Worm (Caenorhabditis elegans) whole organism, L2 larva: ENCODE measurements around the gene F45E10.2.

Experiments
- C34F6.9 ChIP-seq: fragments of 150-350 bp; optimal IDR thresholded peaks from 2 replicates; lab custom pipeline; 2014; ENCODE audit warnings: missing biosample characterization, missing genetic modification characterization
- F13H6.1 ChIP-seq: sonication (generic microtip); optimal IDR thresholded peaks from 2 replicates; lab custom pipeline; 2016; ENCODE audit warnings: missing genetic modification characterization, missing compliant biosample characterization
- Y55F3AM.14 ChIP-seq: fragments of 200-800 bp; sonication (Bioruptor generic); optimal IDR thresholded peaks from 2 replicates; lab custom pipeline; 2018; ENCODE audit warnings: mild to moderate bottlenecking, missing genetic modification characterization, missing compliant biosample characterization
- ZK546.5 ChIP-seq: sonication (generic microtip); optimal IDR thresholded peaks from 2 replicates; lab custom pipeline; 2017; ENCODE audit warnings: missing biosample characterization, missing genetic modification characterization
- alr-1 ChIP-seq: fragments of 150-350 bp; optimal IDR thresholded peaks from 2 replicates; lab custom pipeline; 2014; ENCODE audit warnings: missing biosample characterization, missing genetic modification characterization
- ama-1 ChIP-seq: fragments of 150-350 bp; optimal IDR thresholded peaks from 2 replicates; lab custom pipeline; 2018; ENCODE audit warnings: inconsistent platforms
- blmp-1 ChIP-seq: sonication (generic microtip); optimal IDR thresholded peaks from 2 replicates; lab custom pipeline; 2017; ENCODE audit warnings: missing genetic modification characterization, mild to moderate bottlenecking, missing compliant biosample characterization, antibody characterized with exemption, moderate library complexity; ENCODE audit not compliant: insufficient read depth
- crh-2 ChIP-seq: sonication (generic microtip); optimal IDR thresholded peaks from 2 replicates; lab custom pipeline; 2017; ENCODE audit warnings: missing biosample characterization, missing genetic modification characterization
- dmd-4 ChIP-seq: sonication (generic microtip); optimal IDR thresholded peaks from 2 replicates; lab custom pipeline; 2017; ENCODE audit warnings: missing biosample characterization, missing genetic modification characterization
- fos-1 ChIP-seq: fragments of 150-350 bp; optimal IDR thresholded peaks from 2 replicates; lab custom pipeline; 2014; ENCODE audit warnings: missing biosample characterization, missing genetic modification characterization
- gmeb-1 ChIP-seq: fragments of 150-350 bp; optimal IDR thresholded peaks from 2 replicates; lab custom pipeline; 2014; ENCODE audit warnings: missing biosample characterization, missing genetic modification characterization
- lin-13 ChIP-seq: fragments of 150-350 bp; optimal IDR thresholded peaks from 2 replicates; lab custom pipeline; 2014; ENCODE audit warnings: missing biosample characterization, missing genetic modification reagents, missing genetic modification characterization
- lin-39 ChIP-seq: fragments of 150-350 bp; optimal IDR thresholded peaks from 2 replicates; lab custom pipeline; 2014; ENCODE audit warnings: missing biosample characterization, missing genetic modification reagents, missing genetic modification characterization
- lsy-2 ChIP-seq, 2 experiments: fragments of 150-350 bp in 1 of 2; sonication (generic microtip) in 1 of 2; optimal IDR thresholded peaks; 2 replicates each; lab custom pipeline; 2014 to 2017; ENCODE audit warnings: missing biosample characterization in 2 of 2, missing genetic modification characterization in 2 of 2
- mbf-1 ChIP-seq: sonication (generic microtip); optimal IDR thresholded peaks from 2 replicates; lab custom pipeline; 2017; ENCODE audit warnings: missing biosample characterization, missing genetic modification characterization
- nhr-10 ChIP-seq: sonication (generic microtip); optimal IDR thresholded peaks from 2 replicates; lab custom pipeline; 2017; ENCODE audit warnings: missing biosample characterization, missing genetic modification characterization
- nhr-11 ChIP-seq: fragments of 150-350 bp; optimal IDR thresholded peaks from 2 replicates; lab custom pipeline; 2014; ENCODE audit warnings: missing biosample characterization, missing genetic modification characterization
- nhr-12 ChIP-seq: fragments of 150-350 bp; optimal IDR thresholded peaks from 2 replicates; lab custom pipeline; 2014; ENCODE audit warnings: missing biosample characterization, missing genetic modification characterization
- nhr-129 ChIP-seq: fragments of 150-350 bp; optimal IDR thresholded peaks from 2 replicates; lab custom pipeline; 2014; ENCODE audit warnings: missing biosample characterization, missing genetic modification characterization
- nhr-21 ChIP-seq: fragments of 150-350 bp; optimal IDR thresholded peaks from 2 replicates; lab custom pipeline; 2014; ENCODE audit warnings: missing biosample characterization, missing genetic modification characterization
- nhr-25 ChIP-seq: fragments of 150-350 bp; sonication (generic microtip); optimal IDR thresholded peaks from 3 replicates; lab custom pipeline; 2014; ENCODE audit warnings: missing biosample characterization, missing genetic modification characterization
- nhr-6 ChIP-seq: fragments of 150-350 bp; optimal IDR thresholded peaks from 2 replicates; lab custom pipeline; 2014; ENCODE audit warnings: missing biosample characterization, missing genetic modification characterization
- nhr-77 ChIP-seq: fragments of 150-350 bp; optimal IDR thresholded peaks from 2 replicates; lab custom pipeline; 2014; ENCODE audit warnings: missing biosample characterization, missing genetic modification characterization
- peb-1 ChIP-seq: fragments of 150-350 bp; optimal IDR thresholded peaks from 2 replicates; lab custom pipeline; 2014; ENCODE audit warnings: missing biosample characterization, missing genetic modification characterization
- sem-4 ChIP-seq: fragments of 150-350 bp; optimal IDR thresholded peaks from 2 replicates; lab custom pipeline; 2014; ENCODE audit warnings: missing biosample characterization, missing genetic modification reagents, missing genetic modification characterization
- skn-1 ChIP-seq: sonication (generic microtip); optimal IDR thresholded peaks from 2 replicates; lab custom pipeline; 2017; ENCODE audit warnings: missing biosample characterization, missing genetic modification characterization
- sma-3 ChIP-seq: sonication (generic microtip); optimal IDR thresholded peaks from 2 replicates; lab custom pipeline; 2016; ENCODE audit warnings: missing genetic modification reagents, missing genetic modification characterization, missing compliant biosample characterization
- sma-9 ChIP-seq, 2 experiments: fragments of 150-350 bp in 1 of 2; sonication (generic microtip) in 1 of 2; optimal IDR thresholded peaks; 2 replicates each; lab custom pipeline; 2014 to 2016; ENCODE audit warnings: missing genetic modification characterization in 2 of 2, mild to moderate bottlenecking in 1 of 2, missing biosample characterization in 1 of 2, missing compliant biosample characterization in 1 of 2, missing genetic modification reagents in 1 of 2, moderate library complexity in 1 of 2
- snpc-4 ChIP-seq: fragments of 150-350 bp; optimal IDR thresholded peaks from 2 replicates; lab custom pipeline; 2014; ENCODE audit warnings: missing biosample characterization, missing genetic modification characterization
- unc-39 ChIP-seq: fragments of 150-350 bp; optimal IDR thresholded peaks from 2 replicates; lab custom pipeline; 2014; ENCODE audit warnings: missing biosample characterization, missing genetic modification characterization
- unc-55 ChIP-seq: fragments of 150-350 bp; sonication (generic microtip); optimal IDR thresholded peaks from 3 replicates; lab custom pipeline; 2014; ENCODE audit warnings: missing biosample characterization, missing genetic modification reagents, missing genetic modification characterization
- unc-62 ChIP-seq: fragments of 150-350 bp; optimal IDR thresholded peaks from 2 replicates; lab custom pipeline; 2014; ENCODE audit warnings: missing biosample characterization, missing genetic modification reagents, missing genetic modification characterization
- zag-1 ChIP-seq: fragments of 150-350 bp; optimal IDR thresholded peaks from 2 replicates; lab custom pipeline; 2014; ENCODE audit warnings: missing biosample characterization, missing genetic modification characterization
- ztf-1 ChIP-seq: fragments of 200-800 bp; sonication (Bioruptor generic); conservative IDR thresholded peaks from 2 replicates; pipeline ENCODE4 v1.3.6; 2022; ENCODE audit warnings: missing genetic modification characterization, missing compliant biosample characterization
- ztf-11 ChIP-seq: sonication (generic microtip); optimal IDR thresholded peaks from 2 replicates; lab custom pipeline; 2017; ENCODE audit warnings: missing biosample characterization, missing genetic modification characterization
- ztf-4 ChIP-seq: fragments of 150-350 bp; optimal IDR thresholded peaks from 2 replicates; lab custom pipeline; 2014; ENCODE audit warnings: missing biosample characterization, missing genetic modification characterization

Gene F45E10.2

ce11 chrII:11049876-11050275 lies 5.2 kb downstream of the F45E10.2 start, which contains the start of the genes sdhd-1 and ilkp-1:
sdhd-1 (minus strand) TSS chrII:11049913.
ilkp-1 (plus strand) TSS chrII:11050255.
- TF ChIP-seq fos-1 (tag; lab: Kevin White, UChicago) (peak; percentile 15), nhr-21 (tag; lab: Kevin White, UChicago) (peak; percentile 8), zag-1 (tag; lab: Kevin White, UChicago) (no peak), lsy-2 (tag; optimal IDR thresholded peaks at IDR 0.05; lab: Kevin White, UChicago) (peak in 1 of 2 experiments; percentile 75), nhr-77 (tag; lab: Kevin White, UChicago) (no peak), unc-55 (GFP tag; lab: Kevin White, UChicago) (peak; percentile 68), sma-9 (GFP tag; optimal IDR thresholded peaks at IDR 0.05; lab: Kevin White, UChicago) (peak; percentile 34), sma-9 (tag; optimal IDR thresholded peaks at IDR 0.05; lab: Kevin White, UChicago) (no peak), F13H6.1 (tag; lab: Kevin White, UChicago) (no peak), C34F6.9 (tag; lab: Kevin White, UChicago) (peak; percentile 84), skn-1 (no peak), gmeb-1 (tag; lab: Kevin White, UChicago) (peak; percentile 59), sma-3 (GFP tag; lab: Kevin White, UChicago) (peak; percentile 22), nhr-6 (tag; lab: Kevin White, UChicago) (peak; percentile 25), nhr-129 (peak; percentile 39), ztf-4 (no peak), crh-2 (peak; percentile 86), snpc-4 (tag; lab: Kevin White, UChicago) (no peak), lin-13 (no peak)

- TF ChIP-seq nhr-25 (tag; lab: Kevin White, UChicago): no peak
- TF ChIP-seq nhr-11 (tag; lab: Kevin White, UChicago): no peak
- TF ChIP-seq lin-39 (tag; lab: Kevin White, UChicago): no peak
- TF ChIP-seq ztf-4: no peak
- TF ChIP-seq unc-62: no peak
- no peak for TF ChIP-seq ama-1 (lab: Kevin White, UChicago)
- TF ChIP-seq alr-1 (tag; lab: Kevin White, UChicago): no peak
- no peak for TF ChIP-seq unc-55 (GFP tag; lab: Kevin White, UChicago)
- TF ChIP-seq gmeb-1 (tag; lab: Kevin White, UChicago): no peak
- TF ChIP-seq nhr-21 (tag; lab: Kevin White, UChicago): no peak
- no peak for TF ChIP-seq sem-4 (tag; lab: Kevin White, UChicago)
Measured at ce11 chrII:11048930-11049329, 6.2 kb downstream of the F45E10.2 start, which contains the start of gene F33A8.4. F33A8.4 (minus strand) TSS chrII:11049030.

ce11 chrII:11045872-11046271 lies 9.3 kb downstream of the F45E10.2 start, which contains the start of gene col-83:
col-83 (minus strand) TSS chrII:11045972.
- no peak for TF ChIP-seq Y55F3AM.14 (GFP tag; lab: Kevin White, UChicago)
- TF ChIP-seq ZK546.5 (tag; lab: Kevin White, UChicago): no peak
- no peak for TF ChIP-seq nhr-77 (tag; lab: Kevin White, UChicago)
- no peak for TF ChIP-seq sma-9 (GFP tag; optimal IDR thresholded peaks at IDR 0.05; lab: Kevin White, UChicago)
- no peak for TF ChIP-seq sma-9 (tag; optimal IDR thresholded peaks at IDR 0.05; lab: Kevin White, UChicago)
- TF ChIP-seq unc-55 (GFP tag; lab: Kevin White, UChicago): no peak
- no peak for TF ChIP-seq mbf-1
- TF ChIP-seq skn-1: no peak
- no peak for TF ChIP-seq dmd-4
- TF ChIP-seq nhr-10 (tag; lab: Kevin White, UChicago): no peak
- TF ChIP-seq peb-1 (tag; lab: Kevin White, UChicago): no peak

- TF ChIP-seq lin-13: no peak
- TF ChIP-seq ama-1 (lab: Kevin White, UChicago): no peak
- no peak for TF ChIP-seq ztf-4
- no peak for TF ChIP-seq nhr-12 (tag; lab: Kevin White, UChicago)
- TF ChIP-seq unc-39 (tag; lab: Kevin White, UChicago): no peak
- no peak for TF ChIP-seq blmp-1 (tag; lab: Kevin White, UChicago)
- no peak for TF ChIP-seq ztf-1 (GFP tag; lab: Robert Waterston, UW)
- no peak for TF ChIP-seq ztf-11 (tag; lab: Kevin White, UChicago)
- TF ChIP-seq zag-1 (tag; lab: Kevin White, UChicago): no peak
Measured at ce11 chrII:11044193-11044568, 10.9 kb downstream of the F45E10.2 start.
